Worm (Caenorhabditis elegans): ENCODE data around the gene T06A10.106.

ce11 chrIV:16868900-16869299 lies at the start of gene T06A10.106:
- TF ChIP-seq pes-1 (GFP tag; IDR thresholded peaks at IDR 0.05) (no peak), F13C5.2 (tag; optimal IDR thresholded peaks at IDR 0.05) (no peak), ceh-13 (GFP tag; optimal IDR thresholded peaks at IDR 0.05) (no peak), ama-1 (optimal IDR thresholded peaks at IDR 0.05) (no peak), aly-1 (tag; optimal IDR thresholded peaks at IDR 0.05) (no peak)
